Worm (Caenorhabditis elegans): ENCODE measurements around the gene clec-210.

ce11 chrV:3127670-3128069 lies 9.5 kb downstream of the clec-210 start, which contains the start of gene Y73C8C.10:
- no peak for TF ChIP-seq nhr-76 (tag; optimal IDR thresholded peaks at IDR 0.05)
- no peak for TF ChIP-seq ZK546.5 (tag; optimal IDR thresholded peaks at IDR 0.05)
- TF ChIP-seq lin-13 (GFP tag; optimal IDR thresholded peaks at IDR 0.05): no peak
- no peak for TF ChIP-seq daf-12 (tag; optimal IDR thresholded peaks at IDR 0.05)
- TF ChIP-seq snpc-1.2 (GFP tag; IDR thresholded peaks at IDR 0.05): no peak
- no peak for TF ChIP-seq snpc-4 (tag; optimal IDR thresholded peaks at IDR 0.05)
- no peak for TF ChIP-seq spr-1 (tag; optimal IDR thresholded peaks at IDR 0.05)
- peak; percentile 64 for TF ChIP-seq nhr-28 (tag; optimal IDR thresholded peaks at IDR 0.05)
